Fruit fly (Drosophila melanogaster) whole organism, embryonic: Measurements from ENCODE around the gene stas.

Source experiments
- CG10654 ChIP-seq: fragments of 200-800 bp; sonication (Bioruptor generic); optimal IDR thresholded peaks from 2 replicates; lab custom pipeline; 2016; ENCODE audit warnings: missing biosample characterization, missing genetic modification characterization
- CG14441 ChIP-seq: fragments of 200-800 bp; sonication (Bioruptor generic); IDR thresholded peaks from 2 replicates; pipeline ENCODE4 v1.3.6; 2022; ENCODE audit warnings: missing biosample characterization, missing genetic modification characterization
- CG18011 ChIP-seq: fragments of 200-800 bp; sonication (Bioruptor generic); optimal IDR thresholded peaks from 2 replicates; lab custom pipeline; 2017; ENCODE audit warnings: missing biosample characterization, missing genetic modification characterization, mild to moderate bottlenecking, moderate library complexity, missing genotype
- CG2889 ChIP-seq: fragments of 200-800 bp; sonication (Bioruptor generic); IDR thresholded peaks from 3 replicates; pipeline ENCODE4 v1.3.6; 2022; ENCODE audit warnings: missing biosample characterization, missing genetic modification characterization
- CG33557 ChIP-seq: fragments of 200-800 bp; sonication (Bioruptor generic); optimal IDR thresholded peaks from 2 replicates; lab custom pipeline; 2019; ENCODE audit warnings: missing biosample characterization, mild to moderate bottlenecking, missing genetic modification characterization, moderate library complexity
- CG3726 ChIP-seq: fragments of 200-800 bp; sonication (Bioruptor generic); IDR thresholded peaks from 3 replicates; pipeline ENCODE4, ENCODE4 v1.3.6; 2022; ENCODE audit warnings: missing biosample characterization, missing genetic modification characterization
- CG3847 ChIP-seq: fragments of 200-800 bp; sonication (Bioruptor generic); IDR thresholded peaks from 2 replicates; pipeline ENCODE4 v1.3.6; 2022; ENCODE audit warnings: missing biosample characterization, missing genetic modification characterization
- CG4820 ChIP-seq: fragments of 200-800 bp; sonication (Bioruptor generic); optimal IDR thresholded peaks from 3 replicates; lab custom pipeline; 2016; ENCODE audit warnings: missing biosample characterization, missing genetic modification characterization
- CG5180 ChIP-seq: fragments of 200-800 bp; sonication (Bioruptor generic); optimal IDR thresholded peaks from 3 replicates; lab custom pipeline; 2017; ENCODE audit warnings: missing biosample characterization, missing genetic modification characterization, mild to moderate bottlenecking, moderate library complexity, missing genetic modification reagents
- CG6654 ChIP-seq: fragments of 200-800 bp; sonication (Bioruptor generic); optimal IDR thresholded peaks from 2 replicates; lab custom pipeline; 2017; ENCODE audit warnings: missing biosample characterization, mild to moderate bottlenecking, missing genetic modification characterization
- CG6689 ChIP-seq: fragments of 200-800 bp; sonication (Bioruptor generic); IDR thresholded peaks from 2 replicates; pipeline ENCODE4 v1.3.6; 2022; ENCODE audit warnings: missing biosample characterization, missing genetic modification characterization
- CG7357 ChIP-seq: fragments of 200-800 bp; sonication (Bioruptor generic); IDR thresholded peaks from 3 replicates; pipeline ENCODE4 v1.3.6; 2022; ENCODE audit warnings: missing biosample characterization, missing genetic modification characterization
- CG7786 ChIP-seq: fragments of 200-800 bp; sonication (Bioruptor generic); optimal IDR thresholded peaks from 2 replicates; lab custom pipeline; 2016; ENCODE audit warnings: missing biosample characterization, missing genetic modification characterization
- CG8290 ChIP-seq, 3 experiments: fragments of 200-800 bp; sonication (Bioruptor generic); optimal IDR thresholded peaks; 2 replicates each; lab custom pipeline; 2016 to 2019; ENCODE audit warnings: missing biosample characterization in 3 of 3, missing genetic modification characterization in 3 of 3, mild to moderate bottlenecking in 2 of 3, moderate library complexity in 1 of 3
- Camta ChIP-seq: fragments of 200-800 bp; sonication (Bioruptor generic); optimal IDR thresholded peaks from 2 replicates; lab custom pipeline; 2016; ENCODE audit warnings: missing biosample characterization, missing genetic modification characterization
- ERR ChIP-seq: fragments of 200-800 bp; sonication (Bioruptor generic); optimal IDR thresholded peaks from 2 replicates; lab custom pipeline; 2016; ENCODE audit warnings: missing biosample characterization, missing genetic modification characterization
- Elba2 ChIP-seq: fragments of 200-800 bp; sonication (Bioruptor generic); optimal IDR thresholded peaks from 3 replicates; lab custom pipeline; 2016; ENCODE audit warnings: missing biosample characterization, missing genetic modification characterization
- HLHmδ ChIP-seq: fragments of 200-800 bp; sonication (Bioruptor generic); optimal IDR thresholded peaks from 2 replicates; lab custom pipeline; 2018; ENCODE audit warnings: missing biosample characterization, mild to moderate bottlenecking, missing genetic modification characterization, moderate library complexity
- Hmr ChIP-seq: fragments of 200-800 bp; sonication (Bioruptor generic); optimal IDR thresholded peaks from 3 replicates; lab custom pipeline; 2017; ENCODE audit warnings: mild to moderate bottlenecking, missing biosample characterization, missing genetic modification reagents, missing genetic modification characterization
- Hr39 ChIP-seq: fragments of >200 bp; optimal IDR thresholded peaks from 2 replicates; lab custom pipeline; 2017
- Lpt ChIP-seq: fragments of >200 bp; optimal IDR thresholded peaks from 2 replicates; lab custom pipeline; 2018; ENCODE audit warnings: missing biosample characterization, missing genetic modification characterization
- Nf-YA ChIP-seq: fragments of 200-800 bp; sonication (Bioruptor generic); IDR thresholded peaks from 2 replicates; pipeline ENCODE4 v1.3.6; 2022; ENCODE audit warnings: missing biosample characterization, missing genetic modification characterization
- Ptx1 ChIP-seq: fragments of 200-800 bp; sonication (Bioruptor generic); IDR thresholded peaks from 2 replicates; pipeline ENCODE4 v1.3.6; 2022; ENCODE audit warnings: missing biosample characterization, missing genetic modification characterization
- Rfx ChIP-seq: fragments of 200-800 bp; sonication (Bioruptor generic); IDR thresholded peaks from 2 replicates; pipeline ENCODE4 v1.3.6; 2022; ENCODE audit warnings: missing biosample characterization, missing genetic modification characterization
- Rx ChIP-seq: fragments of 200-800 bp; sonication (Bioruptor generic); IDR thresholded peaks from 2 replicates; pipeline ENCODE4 v1.3.6; 2022; ENCODE audit warnings: missing biosample characterization, missing genetic modification characterization
- Scr ChIP-seq: fragments of 200-800 bp; sonication (Bioruptor generic); IDR thresholded peaks from 2 replicates; pipeline ENCODE4 v1.3.6; 2022; ENCODE audit warnings: missing biosample characterization, missing genetic modification characterization; ENCODE audit not compliant: partially characterized antibody
- Trl ChIP-seq, 3 experiments: fragments of >200 bp in 2 of 3; fragments of 200-800 bp in 1 of 3; sonication (Bioruptor generic) in 1 of 3; optimal IDR thresholded peaks; 2 replicates in 1 of 3; 3 replicates in 2 of 3; lab custom pipeline; 2016 to 2017; ENCODE audit warnings: missing biosample characterization in 1 of 3, missing genetic modification characterization in 1 of 3
- Xrp1 ChIP-seq: fragments of 200-800 bp; sonication (Bioruptor generic); IDR thresholded peaks from 2 replicates; pipeline ENCODE4 v1.3.6; 2022; ENCODE audit warnings: missing biosample characterization, missing genetic modification characterization
- abd-A ChIP-seq: fragments of 200-800 bp; sonication (Bioruptor generic); optimal IDR thresholded peaks from 3 replicates; lab custom pipeline; 2019; ENCODE audit warnings: missing biosample characterization, mild to moderate bottlenecking, missing genetic modification characterization, moderate library complexity
- ase ChIP-seq: fragments of 200-800 bp; sonication (Bioruptor generic); IDR thresholded peaks from 3 replicates; pipeline ENCODE4 v1.3.6; 2022; ENCODE audit warnings: missing biosample characterization, missing genetic modification characterization
- bab2 ChIP-seq: fragments of 200-800 bp; sonication (Bioruptor generic); optimal IDR thresholded peaks from 2 replicates; lab custom pipeline; 2016; ENCODE audit warnings: missing biosample characterization, missing genetic modification characterization
- chinmo ChIP-seq: fragments of 200-800 bp; sonication (Bioruptor generic); IDR thresholded peaks from 4 replicates; pipeline ENCODE4 v1.3.6; 2022; ENCODE audit warnings: missing biosample characterization, missing genetic modification characterization; ENCODE audit not compliant: partially characterized antibody
- ci ChIP-seq: fragments of 200-800 bp; sonication (Bioruptor generic); IDR thresholded peaks from 3 replicates; pipeline ENCODE4 v1.3.6; 2022; ENCODE audit warnings: missing biosample characterization, missing genetic modification characterization
- dmrt99B ChIP-seq: fragments of 200-800 bp; sonication (Bioruptor generic); optimal IDR thresholded peaks from 2 replicates; lab custom pipeline; 2018; ENCODE audit warnings: missing biosample characterization, mild to moderate bottlenecking, missing genetic modification characterization, moderate library complexity
- ewg ChIP-seq: fragments of 200-800 bp; sonication (Bioruptor generic); optimal IDR thresholded peaks from 3 replicates; lab custom pipeline; 2017; ENCODE audit warnings: mild to moderate bottlenecking, missing biosample characterization, missing genetic modification reagents, missing genetic modification characterization
- eyg ChIP-seq: fragments of 200-800 bp; sonication (Bioruptor generic); optimal IDR thresholded peaks from 3 replicates; lab custom pipeline; 2016; ENCODE audit warnings: missing biosample characterization, missing genetic modification characterization
- gcm ChIP-seq: fragments of 200-800 bp; sonication (Bioruptor generic); optimal IDR thresholded peaks from 2 replicates; lab custom pipeline; 2019; ENCODE audit warnings: missing biosample characterization, mild to moderate bottlenecking, missing genetic modification characterization, moderate library complexity
- klu ChIP-seq: fragments of 200-800 bp; sonication (Bioruptor generic); IDR thresholded peaks from 2 replicates; pipeline ENCODE4 v1.3.6; 2022; ENCODE audit warnings: missing biosample characterization, missing genetic modification characterization
- nau ChIP-seq: fragments of 200-800 bp; sonication (Bioruptor generic); optimal IDR thresholded peaks from 3 replicates; lab custom pipeline; 2017; ENCODE audit warnings: missing biosample characterization, mild to moderate bottlenecking, missing genetic modification characterization, missing genetic modification reagents
- otp ChIP-seq: fragments of 200-800 bp; sonication (Bioruptor generic); IDR thresholded peaks from 3 replicates; pipeline ENCODE4, ENCODE4 v1.3.6; 2022; ENCODE audit warnings: missing biosample characterization, missing genetic modification characterization
- pho ChIP-seq: fragments of 200-800 bp; sonication (Bioruptor generic); optimal IDR thresholded peaks from 2 replicates; lab custom pipeline; 2016; ENCODE audit warnings: missing biosample characterization, missing genetic modification characterization
- pnt ChIP-seq: fragments of 200-800 bp; sonication (Bioruptor generic); optimal IDR thresholded peaks from 3 replicates; lab custom pipeline; 2016; ENCODE audit warnings: missing biosample characterization, missing genetic modification characterization
- rib ChIP-seq: fragments of 200-800 bp; sonication (Bioruptor generic); IDR thresholded peaks from 2 replicates; pipeline ENCODE4 v1.3.6; 2022; ENCODE audit warnings: missing biosample characterization, missing genetic modification characterization
- sens ChIP-seq: fragments of 200-800 bp; sonication (Bioruptor generic); peaks from one replicate; lab custom pipeline; 2016; ENCODE audit warnings: missing biosample characterization, missing genetic modification characterization
- sna ChIP-seq: fragments of 200-800 bp; sonication (Bioruptor generic); IDR thresholded peaks from 2 replicates; pipeline ENCODE4 v1.3.6; 2022; ENCODE audit warnings: missing biosample characterization, missing genetic modification characterization; ENCODE audit not compliant: partially characterized antibody
- so ChIP-seq: fragments of 200-800 bp; sonication (Bioruptor generic); IDR thresholded peaks from 3 replicates; pipeline ENCODE4 v1.3.6; 2022; ENCODE audit warnings: missing biosample characterization, missing genetic modification characterization
- stc ChIP-seq: fragments of 200-800 bp; sonication (Bioruptor generic); IDR thresholded peaks from 2 replicates; pipeline ENCODE4 v1.3.6; 2022; ENCODE audit warnings: missing biosample characterization, missing genetic modification characterization
- tna ChIP-seq: fragments of 200-800 bp; sonication (Bioruptor generic); IDR thresholded peaks from 2 replicates; pipeline ENCODE4 v1.3.6; 2022; ENCODE audit warnings: missing biosample characterization, missing genetic modification characterization; ENCODE audit not compliant: partially characterized antibody
- unc-4 ChIP-seq: fragments of 200-800 bp; sonication (Bioruptor generic); IDR thresholded peaks from 2 replicates; pipeline ENCODE4 v1.3.6; 2022; ENCODE audit warnings: missing biosample characterization, missing genetic modification characterization; ENCODE audit not compliant: partially characterized antibody

The stas gene

dm6 chrX:17631996-17632612, 4.4 kb upstream of the stas start, which contains the start of the genes corolla and ND-24 (continued):
- TF ChIP-seq Trl (optimal IDR thresholded peaks at IDR 0.05; lab: Kevin White, UChicago) (no peak), Trl (GFP tag; optimal IDR thresholded peaks at IDR 0.05; lab: Kevin White, UChicago) (peak; percentile 79), Hr39 (lab: Kevin White, UChicago) (no peak), unc-4 (GFP tag; lab: Robert Waterston, UW) (peak; percentile 92), dmrt99B (tag; lab: Kevin White, UChicago) (no peak), tna (peak; percentile 60; the same call in 1 of the 2 replicates), stc (GFP tag; lab: Robert Waterston, UW) (peak; percentile 84), eyg (peak; percentile 48), klu (GFP tag; lab: Robert Waterston, UW) (peak; percentile 87), CG14441 (GFP tag; lab: Robert Waterston, UW) (peak; percentile 87), nau (GFP tag; lab: Kevin White, UChicago) (peak; percentile 44), Rx (peak; percentile 75; the same call in 1 of the 2 replicates), bab2 (GFP tag; lab: Kevin White, UChicago) (peak; percentile 84), CG3847 (GFP tag; lab: Robert Waterston, UW) (peak; percentile 91), rib (GFP tag; lab: Robert Waterston, UW) (peak; percentile 82), CG8290 (GFP tag; optimal IDR thresholded peaks at IDR 0.05; lab: Kevin White, UChicago) (peak; percentile 82), CG8290 (tag; optimal IDR thresholded peaks at IDR 0.05; lab: Kevin White, UChicago) (peak in 1 of 2 experiments; percentile 54), Hmr (GFP tag; lab: Kevin White, UChicago) (no peak), abd-A (tag; lab: Kevin White, UChicago) (no peak), CG3726 (GFP tag; lab: Robert Waterston, UW) (0 out of 3 replicates have a peak, but pooled peaks have one; percentile 66), Rfx (GFP tag; lab: Robert Waterston, UW) (peak; percentile 92), CG6654 (GFP tag; lab: Kevin White, UChicago) (no peak), pnt (peak; percentile 83), CG6689 (GFP tag; lab: Robert Waterston, UW) (peak; percentile 88), Nf-YA (GFP tag; lab: Robert Waterston, UW) (peak; percentile 73), sens (GFP tag; lab: Kevin White, UChicago) (peak; percentile 97), Elba2 (GFP tag; lab: Kevin White, UChicago) (peak; percentile 47), ci (peak; percentile 84), Scr (GFP tag; lab: Robert Waterston, UW) (peak; percentile 91), ewg (peak; percentile 49), otp (GFP tag; lab: Robert Waterston, UW) (peak; percentile 59; the same call in 1 of the 3 replicates), so (peak; percentile 84; the same call in 2 of the 3 replicates), CG33557 (GFP tag; lab: Kevin White, UChicago) (peak; percentile 60), pho (GFP tag; lab: Kevin White, UChicago) (peak; percentile 88), CG10654 (GFP tag; lab: Kevin White, UChicago) (peak; percentile 78), Xrp1 (GFP tag; lab: Robert Waterston, UW) (peak; percentile 92), CG7357 (peak; percentile 61; the same call in 1 of the 3 replicates), Camta (GFP tag; lab: Kevin White, UChicago) (peak; percentile 85), HLHmδ (no peak), CG7786 (GFP tag; lab: Kevin White, UChicago) (peak; percentile 77), chinmo (GFP tag; lab: Robert Waterston, UW) (no peak), sna (peak; percentile 88), Lpt (GFP tag; lab: Kevin White, UChicago) (no peak), CG5180 (no peak), ase (GFP tag; lab: Robert Waterston, UW) (peak; percentile 87), CG4820 (GFP tag; lab: Kevin White, UChicago) (peak; percentile 83), CG18011 (GFP tag; lab: Kevin White, UChicago) (peak; percentile 70), CG2889 (peak; percentile 84), gcm (peak; percentile 69), Ptx1 (peak; percentile 92), ERR (GFP tag; lab: Kevin White, UChicago) (peak; percentile 48)
